Fruit fly (Drosophila melanogaster): Measurements from ENCODE around the gene ppk5.
A peak's percentile ranks its signal among the peaks of the same experiment; 100 is the strongest.

ppk5 gene

dm6 chr3L:21584683-21585082, 50.2 kb downstream of the ppk5 start (continued):
- TF ChIP-seq CG10462 (GFP tag; optimal IDR thresholded peaks at IDR 0.05), result no peak
- TF ChIP-seq CG11398 (GFP tag; optimal IDR thresholded peaks at IDR 0.05), result no peak
- no peak for TF ChIP-seq wdn (GFP tag; IDR thresholded peaks at IDR 0.05)
- TF ChIP-seq Vsx1 (GFP tag; optimal IDR thresholded peaks at IDR 0.05), result no peak
- TF ChIP-seq CG11723 (GFP tag; optimal IDR thresholded peaks at IDR 0.05), result no peak
- TF ChIP-seq maf-S (GFP tag; optimal IDR thresholded peaks at IDR 0.05), result no peak
- no peak for TF ChIP-seq CG8478 (optimal IDR thresholded peaks at IDR 0.05)
- TF ChIP-seq nmo (GFP tag; optimal IDR thresholded peaks at IDR 0.05), result no peak
- TF ChIP-seq Poxn (GFP tag; IDR thresholded peaks at IDR 0.05), result no peak
- TF ChIP-seq fu2 (GFP tag; optimal IDR thresholded peaks at IDR 0.05), result no peak
- TF ChIP-seq CG8944 (GFP tag; optimal IDR thresholded peaks at IDR 0.05), result no peak
- no peak for TF ChIP-seq tio (GFP tag; optimal IDR thresholded peaks at IDR 0.05)
- TF ChIP-seq chn (GFP tag; optimal IDR thresholded peaks at IDR 0.05), result no peak
- TF ChIP-seq gcm2 (GFP tag; optimal IDR thresholded peaks at IDR 0.05), result no peak
- TF ChIP-seq CG1233 (GFP tag; optimal IDR thresholded peaks at IDR 0.05), result no peak
- TF ChIP-seq chinmo (GFP tag; IDR thresholded peaks at IDR 0.05; ENCODE audit: partially characterized antibody), result peak; percentile 50; the same call in 1 of the 4 replicates
- TF ChIP-seq CG18011 (GFP tag; optimal IDR thresholded peaks at IDR 0.05), result no peak
- no peak for TF ChIP-seq Mes4 (GFP tag; optimal IDR thresholded peaks at IDR 0.05)
- no peak for TF ChIP-seq CG34422 (GFP tag; IDR thresholded peaks at IDR 0.05)
- TF ChIP-seq lov (optimal IDR thresholded peaks at IDR 0.05), result no peak
- TF ChIP-seq lov (GFP tag; IDR thresholded peaks at IDR 0.05), result 0 out of 3 replicates have a peak, but pooled peaks have one; percentile 21
- no peak for TF ChIP-seq CG9932 (GFP tag; IDR thresholded peaks at IDR 0.05)
- TF ChIP-seq hb (GFP tag; IDR thresholded peaks at IDR 0.05; ENCODE audit: partially characterized antibody), result no peak
- no peak for TF ChIP-seq stwl (tag; optimal IDR thresholded peaks at IDR 0.05)
- no peak for TF ChIP-seq esg (GFP tag; conservative IDR thresholded peaks at IDR 0.05)
- TF ChIP-seq ap (GFP tag; IDR thresholded peaks at IDR 0.05), result no peak
- peak; percentile 63 for TF ChIP-seq HLHmδ (GFP tag; optimal IDR thresholded peaks at IDR 0.05)
- peak; percentile 11 for TF ChIP-seq CoRest (tag; optimal IDR thresholded peaks at IDR 0.05)
- peak; percentile 94 for TF ChIP-seq Nf-YB (GFP tag; optimal IDR thresholded peaks at IDR 0.05)
- no peak for TF ChIP-seq CG15479 (GFP tag; optimal IDR thresholded peaks at IDR 0.05)
- no peak for TF ChIP-seq CG12155 (GFP tag; optimal IDR thresholded peaks at IDR 0.05)
- no peak for TF ChIP-seq shn (GFP tag; optimal IDR thresholded peaks at IDR 0.05)
- no peak for TF ChIP-seq D19B (GFP tag; optimal IDR thresholded peaks at IDR 0.05)
- TF ChIP-seq lola (GFP tag; optimal IDR thresholded peaks at IDR 0.05), result no peak
- TF ChIP-seq CG4707 (GFP tag; optimal IDR thresholded peaks at IDR 0.05), result peak; percentile 20
- no peak for TF ChIP-seq ATbp (GFP tag; optimal IDR thresholded peaks at IDR 0.05)
- TF ChIP-seq E2f2 (GFP tag; IDR thresholded peaks at IDR 0.05), result no peak
- no peak; the same call in 1 of the 2 replicates for TF ChIP-seq Awh (GFP tag; IDR thresholded peaks at IDR 0.05)
- TF ChIP-seq CG3163 (GFP tag; optimal IDR thresholded peaks at IDR 0.05), result peak; percentile 99
- no peak for TF ChIP-seq kah (GFP tag; optimal IDR thresholded peaks at IDR 0.05)
- TF ChIP-seq twi (tag; optimal IDR thresholded peaks at IDR 0.05), result no peak
- no peak for TF ChIP-seq CG7928 (GFP tag; optimal IDR thresholded peaks at IDR 0.05)
- no peak for TF ChIP-seq CG3847 (GFP tag; IDR thresholded peaks at IDR 0.05)
- peak; percentile 68 for TF ChIP-seq vvl (GFP tag; IDR thresholded peaks at IDR 0.05)
- TF ChIP-seq CG7786 (GFP tag; optimal IDR thresholded peaks at IDR 0.05), result no peak
- no peak for TF ChIP-seq Hr51 (GFP tag; optimal IDR thresholded peaks at IDR 0.05)
- TF ChIP-seq lmd (GFP tag; IDR thresholded peaks at IDR 0.05), result no peak
- TF ChIP-seq CG3407 (GFP tag; optimal IDR thresholded peaks at IDR 0.05), result no peak
- no peak for TF ChIP-seq ranshi (GFP tag; IDR thresholded peaks at IDR 0.05)
- no peak for TF ChIP-seq Drgx (GFP tag; IDR thresholded peaks at IDR 0.05)
- no peak for TF ChIP-seq crp (GFP tag; optimal IDR thresholded peaks at IDR 0.05)
- TF ChIP-seq Adf1 (GFP tag; IDR thresholded peaks at IDR 0.05), result peak; percentile 80

All from whole organism, embryonic.